Worm (Caenorhabditis elegans): ENCODE data around the gene F16H6.4.

ce11 chrV:18253494-18253893 lies 55.0 kb downstream of the F16H6.4 start, which contains the start of gene R10E8.2:
- TF ChIP-seq rnt-1 (tag; optimal IDR thresholded peaks at IDR 0.05) (no peak), fkh-6 (tag; optimal IDR thresholded peaks at IDR 0.05) (no peak), ama-1 (optimal IDR thresholded peaks at IDR 0.05) (no peak), unc-55 (GFP tag; optimal IDR thresholded peaks at IDR 0.05) (no peak), sox-4 (tag; optimal IDR thresholded peaks at IDR 0.05) (no peak), tbx-2 (tag; optimal IDR thresholded peaks at IDR 0.05) (no peak), fkh-10 (GFP tag; optimal IDR thresholded peaks at IDR 0.05) (no peak), dmd-4 (tag; optimal IDR thresholded peaks at IDR 0.05; ENCODE audit: borderline replicate concordance) (no peak), ets-4 (tag; optimal IDR thresholded peaks at IDR 0.05) (no peak), pha-4 (tag; optimal IDR thresholded peaks at IDR 0.05) (no peak), lin-11 (tag; optimal IDR thresholded peaks at IDR 0.05) (no peak)

Measured in whole organism, late embryonic.